Worm (Caenorhabditis elegans) whole organism, L1 larva: ENCODE data around the gene str-208.

Experiments used
- aha-1 ChIP-seq: fragments of 150-350 bp; optimal IDR thresholded peaks from 2 replicates; lab custom pipeline; 2014; ENCODE audit warnings: missing biosample characterization, missing genetic modification characterization
- alr-1 ChIP-seq: fragments of 200-800 bp; sonication (Bioruptor generic); optimal IDR thresholded peaks from 2 replicates; lab custom pipeline; 2018; ENCODE audit warnings: borderline replicate concordance, mild to moderate bottlenecking, missing genetic modification characterization, missing compliant biosample characterization
- ces-1 ChIP-seq: fragments of 150-350 bp; optimal IDR thresholded peaks from 2 replicates; lab custom pipeline; 2014; ENCODE audit warnings: missing biosample characterization, missing genetic modification reagents, missing genetic modification characterization
- dpl-1 ChIP-seq, 3 experiments: fragments of 150-350 bp in 2 of 3; sonication (generic microtip) in 1 of 3; optimal IDR thresholded peaks; 2 replicates each; lab custom pipeline; 2014 to 2017; ENCODE audit warnings: missing biosample characterization in 3 of 3, missing genetic modification characterization in 3 of 3, missing genetic modification reagents in 3 of 3
- elt-3 ChIP-seq, 6 experiments: fragments of 150-350 bp in 1 of 6; sonication (generic microtip); optimal IDR thresholded peaks; 2 replicates each; lab custom pipeline; 2017 to 2018; ENCODE audit warnings: missing biosample characterization in 6 of 6, missing genetic modification characterization in 6 of 6, inconsistent platforms in 1 of 6
- lsy-2 ChIP-seq, 2 experiments: fragments of 150-350 bp; optimal IDR thresholded peaks; 2 replicates each; lab custom pipeline; 2014; ENCODE audit warnings: missing biosample characterization in 2 of 2, missing genetic modification characterization in 2 of 2
- nhr-237 ChIP-seq: fragments of 150-350 bp; optimal IDR thresholded peaks from 2 replicates; lab custom pipeline; 2014; ENCODE audit warnings: missing biosample characterization, missing genetic modification characterization
- nhr-84 ChIP-seq: sonication (generic microtip); optimal IDR thresholded peaks from 2 replicates; lab custom pipeline; 2017; ENCODE audit warnings: missing biosample characterization, missing genetic modification characterization
- unc-130 ChIP-seq: fragments of 150-350 bp; optimal IDR thresholded peaks from 2 replicates; lab custom pipeline; 2017; ENCODE audit warnings: missing biosample characterization, missing genetic modification characterization, inconsistent platforms

DNA sequence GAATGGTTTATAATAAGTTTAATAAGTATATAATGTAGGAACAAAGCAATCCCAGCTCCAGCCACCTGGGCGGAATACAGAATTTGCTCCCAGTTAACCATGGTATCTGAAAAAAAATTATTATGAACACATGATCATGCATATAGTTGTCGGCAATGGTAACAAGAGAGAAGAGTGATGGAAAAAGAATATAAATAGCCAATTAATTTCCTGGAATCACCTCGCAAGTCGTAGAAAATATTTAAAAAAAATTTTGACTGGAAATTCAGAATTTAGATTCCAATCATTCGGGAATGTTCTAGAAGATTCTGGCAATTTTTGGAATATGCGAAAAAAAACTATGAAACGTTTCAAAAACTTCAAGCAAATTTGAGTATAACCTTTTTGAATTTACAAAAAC lies 12.4 kb upstream of the str-208 start, which contains the start of gene str-211:
- TF ChIP-seq lsy-2 (tag; optimal IDR thresholded peaks at IDR 0.05; lab: Kevin White, UChicago) = no peak
- TF ChIP-seq ces-1 = no peak
- no peak for TF ChIP-seq elt-3 (tag; optimal IDR thresholded peaks at IDR 0.05; lab: Kevin White, UChicago)
- TF ChIP-seq aha-1 (tag; lab: Kevin White, UChicago) = no peak
- TF ChIP-seq nhr-237 (tag; lab: Kevin White, UChicago) = no peak
- no peak for TF ChIP-seq alr-1 (tag; lab: Kevin White, UChicago)
- no peak for TF ChIP-seq unc-130
- TF ChIP-seq dpl-1 (GFP tag; optimal IDR thresholded peaks at IDR 0.05; lab: Kevin White, UChicago) = no peak
- no peak for TF ChIP-seq nhr-84 (tag; lab: Kevin White, UChicago)
